Worm (Caenorhabditis elegans): ENCODE results near the gene sdz-1.

DNA sequence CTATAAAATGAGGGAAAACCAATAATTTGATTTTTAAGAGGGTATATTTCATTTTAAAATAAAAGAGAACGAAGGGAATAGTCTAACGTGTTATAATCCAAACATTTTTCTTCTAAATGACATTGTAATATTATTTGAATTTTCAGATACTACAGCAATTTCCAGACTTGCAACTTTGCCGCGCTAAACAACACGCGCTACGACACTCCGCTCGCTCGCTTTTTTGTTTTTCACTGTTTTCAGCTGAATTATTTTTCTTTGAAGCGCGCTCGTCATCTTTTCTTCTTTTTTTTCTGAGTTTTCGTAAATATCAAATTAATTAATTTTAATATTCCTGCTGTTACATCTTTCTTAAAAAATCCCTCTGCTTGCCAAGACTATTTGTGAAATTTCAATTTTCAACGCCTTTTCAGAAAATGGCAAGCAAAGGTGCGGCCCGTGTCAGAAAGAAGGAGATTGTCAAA is 17.1 kb upstream of the sdz-1 start, which contains the start of gene mrpl-11:
- TF ChIP-seq fkh-10 (GFP tag; optimal IDR thresholded peaks at IDR 0.05): no peak
- TF ChIP-seq hpl-2 (GFP tag; optimal IDR thresholded peaks at IDR 0.05): no peak
- TF ChIP-seq tbx-2 (tag; optimal IDR thresholded peaks at IDR 0.05): no peak
- no peak for TF ChIP-seq nhr-11 (tag; optimal IDR thresholded peaks at IDR 0.05)
- TF ChIP-seq unc-62 (GFP tag; optimal IDR thresholded peaks at IDR 0.05): no peak
